Worm (Caenorhabditis elegans) whole organism, L4 larva: Measurements from ENCODE around the gene Y32B12B.2.

Source experiments
- D1046.2 ChIP-seq: fragments of 200-800 bp; sonication (Bioruptor generic); IDR thresholded peaks from 2 replicates; pipeline ENCODE4 v1.3.6; 2022; ENCODE audit warnings: missing genetic modification characterization, missing compliant biosample characterization
- F10B5.3 ChIP-seq: sonication (generic microtip); optimal IDR thresholded peaks from 2 replicates; lab custom pipeline; 2016; ENCODE audit warnings: mild to moderate bottlenecking, missing genetic modification characterization, missing compliant biosample characterization
- F26F4.8 ChIP-seq: fragments of 200-800 bp; sonication (Bioruptor generic); conservative IDR thresholded peaks from 2 replicates; pipeline ENCODE4 v1.3.6; 2022; ENCODE audit warnings: missing genetic modification characterization, missing compliant biosample characterization
- F37D6.2 ChIP-seq: sonication (generic microtip); optimal IDR thresholded peaks from 2 replicates; lab custom pipeline; 2016; ENCODE audit warnings: mild to moderate bottlenecking, missing genetic modification characterization, missing compliant biosample characterization
- ZK337.2 ChIP-seq: fragments of 200-800 bp; sonication (Bioruptor generic); IDR thresholded peaks from 2 replicates; pipeline ENCODE4 v1.3.6; 2022; ENCODE audit warnings: missing genetic modification reagents, missing genetic modification characterization, missing compliant biosample characterization
- aha-1 ChIP-seq: fragments of 150-350 bp; peaks from one replicate; lab custom pipeline; 2014; ENCODE audit warnings: missing biosample characterization, missing genetic modification characterization
- aly-2 ChIP-seq: sonication (generic microtip); optimal IDR thresholded peaks from 2 replicates; lab custom pipeline; 2018; ENCODE audit warnings: missing biosample characterization, missing genetic modification characterization
- ceh-82 ChIP-seq: sonication (generic microtip); optimal IDR thresholded peaks from 2 replicates; lab custom pipeline; 2017; ENCODE audit warnings: missing biosample characterization, missing genetic modification characterization
- daf-12 ChIP-seq: fragments of 150-350 bp; optimal IDR thresholded peaks from 2 replicates; lab custom pipeline; 2014; ENCODE audit warnings: missing biosample characterization, missing genetic modification reagents, missing genetic modification characterization
- daf-19 ChIP-seq: fragments of 200-800 bp; sonication (Bioruptor generic); conservative IDR thresholded peaks from 2 replicates; pipeline ENCODE4 v1.3.6; 2022; ENCODE audit warnings: missing genetic modification characterization, missing compliant biosample characterization
- dve-1 ChIP-seq: sonication (generic microtip); optimal IDR thresholded peaks from 2 replicates; lab custom pipeline; 2017; ENCODE audit warnings: antibody characterized with exemption, mild to moderate bottlenecking, missing genetic modification characterization, missing compliant biosample characterization; ENCODE audit not compliant: insufficient read depth
- egl-43 ChIP-seq: fragments of 200-800 bp; sonication (Bioruptor generic); IDR thresholded peaks from 2 replicates; pipeline ENCODE4 v1.3.6; 2022; ENCODE audit warnings: missing genetic modification reagents, missing genetic modification characterization, missing compliant biosample characterization
- gei-8 ChIP-seq: fragments of 200-800 bp; sonication (Bioruptor generic); optimal IDR thresholded peaks from 2 replicates; lab custom pipeline; 2018; ENCODE audit warnings: mild to moderate bottlenecking, missing genetic modification characterization, missing compliant biosample characterization
- hlh-11 ChIP-seq: fragments of 200-800 bp; sonication (Bioruptor generic); optimal IDR thresholded peaks from 2 replicates; lab custom pipeline; 2018; ENCODE audit warnings: mild to moderate bottlenecking, missing genetic modification characterization, missing compliant biosample characterization
- hlh-30 ChIP-seq: sonication (generic microtip); optimal IDR thresholded peaks from 2 replicates; lab custom pipeline; 2017; ENCODE audit warnings: antibody characterized with exemption, mild to moderate bottlenecking, missing genetic modification characterization, missing compliant biosample characterization; ENCODE audit not compliant: insufficient read depth
- hmg-1.1 ChIP-seq: fragments of 200-800 bp; sonication (Bioruptor generic); IDR thresholded peaks from 2 replicates; pipeline ENCODE4 v1.3.6; 2022; ENCODE audit warnings: missing genetic modification reagents, missing genetic modification characterization, missing compliant biosample characterization
- lin-13 ChIP-seq: fragments of 150-350 bp; optimal IDR thresholded peaks from 2 replicates; lab custom pipeline; 2014; ENCODE audit warnings: missing biosample characterization, missing genetic modification reagents, missing genetic modification characterization
- lin-38 ChIP-seq: fragments of 200-800 bp; sonication (Bioruptor generic); IDR thresholded peaks from 2 replicates; pipeline ENCODE4 v1.3.6; 2022; ENCODE audit warnings: missing genetic modification reagents, missing genetic modification characterization, missing compliant biosample characterization
- lir-3 ChIP-seq: sonication (generic microtip); optimal IDR thresholded peaks from 2 replicates; lab custom pipeline; 2016; ENCODE audit warnings: mild to moderate bottlenecking, missing genetic modification characterization, missing compliant biosample characterization
- madf-5 ChIP-seq, 2 experiments: fragments of 200-800 bp; sonication (Bioruptor generic); IDR thresholded peaks; 2 replicates each; pipeline ENCODE4 v1.3.6; 2022; ENCODE audit warnings: missing compliant biosample characterization in 2 of 2, missing genetic modification characterization in 2 of 2
- madf-9 ChIP-seq: fragments of 200-800 bp; sonication (Bioruptor generic); conservative IDR thresholded peaks from 2 replicates; pipeline ENCODE4 v1.3.6; 2022; ENCODE audit warnings: missing genetic modification reagents, missing genetic modification characterization, missing compliant biosample characterization
- mdl-1 ChIP-seq, 2 experiments: fragments of 150-350 bp in 1 of 2; sonication (generic microtip) in 1 of 2; optimal IDR thresholded peaks; 2 replicates each; lab custom pipeline; 2014 to 2017; ENCODE audit warnings: missing biosample characterization in 2 of 2, missing genetic modification characterization in 2 of 2
- mes-2 ChIP-seq: sonication (generic microtip); optimal IDR thresholded peaks from 2 replicates; lab custom pipeline; 2016; ENCODE audit warnings: missing genotype, mild to moderate bottlenecking, missing genetic modification characterization, missing compliant biosample characterization; ENCODE audit not compliant: poor library complexity, severe bottlenecking
- mxl-3 ChIP-seq: fragments of 200-800 bp; sonication (Bioruptor generic); optimal IDR thresholded peaks from 2 replicates; lab custom pipeline; 2018; ENCODE audit warnings: mild to moderate bottlenecking, missing genetic modification characterization, missing compliant biosample characterization
- nhr-11 ChIP-seq: fragments of 150-350 bp; optimal IDR thresholded peaks from 2 replicates; lab custom pipeline; 2014; ENCODE audit warnings: missing biosample characterization, missing genetic modification characterization
- nhr-42 ChIP-seq: fragments of 200-800 bp; sonication (Bioruptor generic); IDR thresholded peaks from 2 replicates; pipeline ENCODE4 v1.3.6; 2022; ENCODE audit warnings: missing genetic modification characterization, missing compliant biosample characterization
- php-3 ChIP-seq: fragments of 200-800 bp; sonication (Bioruptor generic); IDR thresholded peaks from 2 replicates; pipeline ENCODE4 v1.3.6; 2022; ENCODE audit warnings: missing genetic modification reagents, missing genetic modification characterization, missing compliant biosample characterization
- saeg-2 ChIP-seq: fragments of 200-800 bp; sonication (Bioruptor generic); IDR thresholded peaks from 2 replicates; pipeline ENCODE4 v1.3.6; 2022; ENCODE audit warnings: missing genetic modification reagents, missing genetic modification characterization, missing compliant biosample characterization
- skn-1 ChIP-seq: fragments of 150-350 bp; optimal IDR thresholded peaks from 2 replicates; lab custom pipeline; 2014; ENCODE audit warnings: missing biosample characterization, missing genetic modification characterization
- spr-1 ChIP-seq: sonication (generic microtip); optimal IDR thresholded peaks from 2 replicates; lab custom pipeline; 2016; ENCODE audit warnings: mild to moderate bottlenecking, missing genetic modification characterization, missing compliant biosample characterization
- tag-97 ChIP-seq: fragments of 200-800 bp; sonication (Bioruptor generic); IDR thresholded peaks from 2 replicates; pipeline ENCODE4 v1.3.6; 2022; ENCODE audit warnings: missing genetic modification characterization, missing compliant biosample characterization
- unc-130 ChIP-seq: sonication (generic microtip); optimal IDR thresholded peaks from 2 replicates; lab custom pipeline; 2016; ENCODE audit warnings: missing genetic modification reagents, missing genetic modification characterization, missing compliant biosample characterization
- unc-62 ChIP-seq, 3 experiments: fragments of 150-350 bp in 1 of 3; sonication (generic microtip); optimal IDR thresholded peaks in 2 of 3; peaks in 1 of 3; 1 replicate in 1 of 3; 2 replicates in 2 of 3; lab custom pipeline; 2014 to 2017; ENCODE audit warnings: missing biosample characterization in 3 of 3, missing genetic modification characterization in 3 of 3, missing genetic modification reagents in 3 of 3, missing genotype in 1 of 3
- zag-1 ChIP-seq: fragments of 150-350 bp; optimal IDR thresholded peaks from 2 replicates; lab custom pipeline; 2014; ENCODE audit warnings: missing biosample characterization, missing genetic modification characterization
- zfp-3 ChIP-seq: fragments of 200-800 bp; sonication (Bioruptor generic); conservative IDR thresholded peaks from 2 replicates; pipeline ENCODE4 v1.3.6; 2022; ENCODE audit warnings: missing genetic modification reagents, missing genetic modification characterization, missing compliant biosample characterization
- zip-11 ChIP-seq: fragments of 200-800 bp; sonication (Bioruptor generic); IDR thresholded peaks from 2 replicates; pipeline ENCODE4 v1.3.6; 2022; ENCODE audit warnings: missing genetic modification characterization, missing compliant biosample characterization
- zip-2 ChIP-seq: fragments of 150-350 bp; optimal IDR thresholded peaks from 2 replicates; lab custom pipeline; 2014; ENCODE audit warnings: missing biosample characterization, missing genetic modification characterization
- ztf-7 ChIP-seq: fragments of 150-350 bp; optimal IDR thresholded peaks from 2 replicates; lab custom pipeline; 2014; ENCODE audit warnings: missing biosample characterization, missing genetic modification characterization

Y32B12B.2 gene

ce11 chrV:16591992-16592798, 54.0 kb downstream of the Y32B12B.2 start, which contains the start of gene srh-269 (continued):
- TF ChIP-seq hlh-30 (tag; lab: Kevin White, UChicago) (peak; percentile 17), madf-5 (GFP tag; IDR thresholded peaks at IDR 0.05; lab: Robert Waterston, UW) (peak; percentile 62 to 75; a peak in 1 of 4 replicates), hlh-11 (tag; lab: Kevin White, UChicago) (peak; percentile 81), egl-43 (GFP tag; lab: Robert Waterston, UW) (peak; percentile 96), spr-1 (peak; percentile 75), aly-2 (no peak), nhr-42 (GFP tag; lab: Robert Waterston, UW) (peak; percentile 83), lin-38 (GFP tag; lab: Robert Waterston, UW) (no peak), F37D6.2 (no peak), lin-13 (peak; percentile 38), daf-12 (no peak), zfp-3 (GFP tag; lab: Robert Waterston, UW) (peak; percentile 95), saeg-2 (GFP tag; lab: Robert Waterston, UW) (peak; percentile 65; the same call in 1 of the 2 replicates), ZK337.2 (GFP tag; lab: Robert Waterston, UW) (peak; percentile 72; the same call in 1 of the 2 replicates), php-3 (peak; percentile 80), madf-9 (GFP tag; lab: Robert Waterston, UW) (peak; percentile 89), F10B5.3 (tag; lab: Kevin White, UChicago) (peak; percentile 8), ceh-82 (tag; lab: Kevin White, UChicago) (no peak), zag-1 (no peak), gei-8 (GFP tag; lab: Kevin White, UChicago) (peak; percentile 82), zip-11 (no peak; the same call in 1 of the 2 replicates), skn-1 (no peak), mxl-3 (peak; percentile 59), nhr-11 (tag; lab: Kevin White, UChicago) (peak; percentile 69), daf-19 (GFP tag; lab: Robert Waterston, UW) (peak; percentile 86; the same call in 1 of the 2 replicates), mdl-1 (tag; optimal IDR thresholded peaks at IDR 0.05; lab: Kevin White, UChicago) (no peak), F26F4.8 (GFP tag; lab: Robert Waterston, UW) (peak; percentile 86), hmg-1.1 (peak; percentile 81), zip-2 (tag; lab: Kevin White, UChicago) (no peak), lir-3 (tag; lab: Kevin White, UChicago) (peak; percentile 25), unc-130 (GFP tag; lab: Kevin White, UChicago) (peak; percentile 61), dve-1 (peak; percentile 83), unc-62 (GFP tag; optimal IDR thresholded peaks at IDR 0.05 in 1 of 2; lab: Kevin White, UChicago) (no peak), unc-62 (tag; optimal IDR thresholded peaks at IDR 0.05; lab: Kevin White, UChicago) (no peak), aha-1 (tag; lab: Kevin White, UChicago) (peak; percentile 93), tag-97 (no peak), mes-2 (tag; lab: Kevin White, UChicago) (peak; percentile 81), D1046.2 (GFP tag; lab: Robert Waterston, UW) (peak; percentile 87), ztf-7 (tag; lab: Kevin White, UChicago) (no peak)
